Worm (Caenorhabditis elegans) whole organism, L2 larva: ENCODE data around the gene col-144.

Experiments
- mab-5 ChIP-seq: fragments of 150-350 bp; optimal IDR thresholded peaks from 2 replicates; lab custom pipeline; 2014; ENCODE audit warnings: missing biosample characterization, missing genetic modification characterization
- skn-1 ChIP-seq: sonication (generic microtip); optimal IDR thresholded peaks from 2 replicates; lab custom pipeline; 2017; ENCODE audit warnings: missing biosample characterization, missing genetic modification characterization
- unc-39 ChIP-seq: fragments of 150-350 bp; optimal IDR thresholded peaks from 2 replicates; lab custom pipeline; 2014; ENCODE audit warnings: missing biosample characterization, missing genetic modification characterization
- unc-62 ChIP-seq: fragments of 150-350 bp; optimal IDR thresholded peaks from 2 replicates; lab custom pipeline; 2014; ENCODE audit warnings: missing biosample characterization, missing genetic modification reagents, missing genetic modification characterization
- ztf-11 ChIP-seq: sonication (generic microtip); optimal IDR thresholded peaks from 2 replicates; lab custom pipeline; 2017; ENCODE audit warnings: missing biosample characterization, missing genetic modification characterization

DNA sequence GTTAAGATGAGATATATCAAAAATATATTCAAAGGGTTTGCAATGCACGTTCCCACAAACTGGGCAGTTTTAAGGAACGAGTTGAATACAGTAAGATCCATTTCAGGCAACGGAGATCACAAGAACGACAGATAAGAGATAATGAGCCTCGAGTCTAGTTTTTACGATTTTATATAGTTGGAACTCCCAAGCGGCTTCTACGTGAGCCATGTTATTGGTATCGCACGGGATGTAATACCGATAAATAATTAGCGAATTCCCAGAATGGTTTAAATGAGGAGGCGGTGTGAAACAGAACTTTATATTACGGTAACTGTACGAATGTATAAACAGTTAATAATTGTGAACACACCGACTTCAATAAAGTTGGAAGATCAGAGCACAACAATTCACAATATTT, 38.4 kb upstream of the col-144 start, which contains the start of gene str-177:
- TF ChIP-seq ztf-11 (tag; lab: Kevin White, UChicago) = no peak
- no peak for TF ChIP-seq mab-5 (tag; lab: Kevin White, UChicago)
- no peak for TF ChIP-seq unc-62 (GFP tag; lab: Kevin White, UChicago)
- no peak for TF ChIP-seq unc-39 (tag; lab: Kevin White, UChicago)
- no peak for TF ChIP-seq skn-1 (tag; lab: Kevin White, UChicago)
